Worm (Caenorhabditis elegans) whole organism, L2 larva: ENCODE data around the gene sid-1.

Experiments
- F13H6.1 ChIP-seq: sonication (generic microtip); optimal IDR thresholded peaks from 2 replicates; lab custom pipeline; 2016; ENCODE audit warnings: missing genetic modification characterization, missing compliant biosample characterization
- Y55F3AM.14 ChIP-seq: fragments of 200-800 bp; sonication (Bioruptor generic); optimal IDR thresholded peaks from 2 replicates; lab custom pipeline; 2018; ENCODE audit warnings: mild to moderate bottlenecking, missing genetic modification characterization, missing compliant biosample characterization
- ZK546.5 ChIP-seq: sonication (generic microtip); optimal IDR thresholded peaks from 2 replicates; lab custom pipeline; 2017; ENCODE audit warnings: missing biosample characterization, missing genetic modification characterization
- alr-1 ChIP-seq: fragments of 150-350 bp; optimal IDR thresholded peaks from 2 replicates; lab custom pipeline; 2014; ENCODE audit warnings: missing biosample characterization, missing genetic modification characterization
- aly-2 ChIP-seq: fragments of 150-350 bp; optimal IDR thresholded peaks from 2 replicates; lab custom pipeline; 2014; ENCODE audit warnings: missing biosample characterization, missing genetic modification characterization
- blmp-1 ChIP-seq: sonication (generic microtip); optimal IDR thresholded peaks from 2 replicates; lab custom pipeline; 2017; ENCODE audit warnings: missing genetic modification characterization, mild to moderate bottlenecking, missing compliant biosample characterization, antibody characterized with exemption, moderate library complexity; ENCODE audit not compliant: insufficient read depth
- ceh-16 ChIP-seq: fragments of 150-350 bp; optimal IDR thresholded peaks from 2 replicates; lab custom pipeline; 2014; ENCODE audit warnings: missing biosample characterization, missing genetic modification characterization
- crh-2 ChIP-seq: sonication (generic microtip); optimal IDR thresholded peaks from 2 replicates; lab custom pipeline; 2017; ENCODE audit warnings: missing biosample characterization, missing genetic modification characterization
- dmd-4 ChIP-seq: sonication (generic microtip); optimal IDR thresholded peaks from 2 replicates; lab custom pipeline; 2017; ENCODE audit warnings: missing biosample characterization, missing genetic modification characterization
- egl-27 ChIP-seq: sonication (generic microtip); optimal IDR thresholded peaks from 3 replicates; lab custom pipeline; 2017; ENCODE audit warnings: missing biosample characterization, missing genetic modification reagents, missing genetic modification characterization
- elt-3 ChIP-seq: sonication (generic microtip); optimal IDR thresholded peaks from 2 replicates; lab custom pipeline; 2017; ENCODE audit warnings: missing biosample characterization, missing genetic modification characterization
- lin-11 ChIP-seq: fragments of 150-350 bp; sonication (generic microtip); optimal IDR thresholded peaks from 2 replicates; lab custom pipeline; 2014; ENCODE audit warnings: missing biosample characterization, missing genetic modification characterization, inconsistent platforms, mixed read lengths
- lin-13 ChIP-seq: fragments of 150-350 bp; optimal IDR thresholded peaks from 2 replicates; lab custom pipeline; 2014; ENCODE audit warnings: missing biosample characterization, missing genetic modification reagents, missing genetic modification characterization
- lin-39 ChIP-seq: fragments of 150-350 bp; optimal IDR thresholded peaks from 2 replicates; lab custom pipeline; 2014; ENCODE audit warnings: missing biosample characterization, missing genetic modification reagents, missing genetic modification characterization
- lsy-2 ChIP-seq, 2 experiments: fragments of 150-350 bp in 1 of 2; sonication (generic microtip) in 1 of 2; optimal IDR thresholded peaks; 2 replicates each; lab custom pipeline; 2014 to 2017; ENCODE audit warnings: missing biosample characterization in 2 of 2, missing genetic modification characterization in 2 of 2
- mab-5 ChIP-seq: fragments of 150-350 bp; optimal IDR thresholded peaks from 2 replicates; lab custom pipeline; 2014; ENCODE audit warnings: missing biosample characterization, missing genetic modification characterization
- mbf-1 ChIP-seq: sonication (generic microtip); optimal IDR thresholded peaks from 2 replicates; lab custom pipeline; 2017; ENCODE audit warnings: missing biosample characterization, missing genetic modification characterization
- mdl-1 ChIP-seq, 2 experiments: fragments of 150-350 bp in 1 of 2; sonication (generic microtip) in 1 of 2; optimal IDR thresholded peaks; 2 replicates each; lab custom pipeline; 2017; ENCODE audit warnings: missing biosample characterization in 2 of 2, missing genetic modification characterization in 2 of 2
- nhr-10 ChIP-seq: sonication (generic microtip); optimal IDR thresholded peaks from 2 replicates; lab custom pipeline; 2017; ENCODE audit warnings: missing biosample characterization, missing genetic modification characterization
- nhr-11 ChIP-seq: fragments of 150-350 bp; optimal IDR thresholded peaks from 2 replicates; lab custom pipeline; 2014; ENCODE audit warnings: missing biosample characterization, missing genetic modification characterization
- nhr-129 ChIP-seq: fragments of 150-350 bp; optimal IDR thresholded peaks from 2 replicates; lab custom pipeline; 2014; ENCODE audit warnings: missing biosample characterization, missing genetic modification characterization
- nhr-21 ChIP-seq: fragments of 150-350 bp; optimal IDR thresholded peaks from 2 replicates; lab custom pipeline; 2014; ENCODE audit warnings: missing biosample characterization, missing genetic modification characterization
- nhr-25 ChIP-seq: fragments of 150-350 bp; sonication (generic microtip); optimal IDR thresholded peaks from 3 replicates; lab custom pipeline; 2014; ENCODE audit warnings: missing biosample characterization, missing genetic modification characterization
- nhr-77 ChIP-seq: fragments of 150-350 bp; optimal IDR thresholded peaks from 2 replicates; lab custom pipeline; 2014; ENCODE audit warnings: missing biosample characterization, missing genetic modification characterization
- peb-1 ChIP-seq: fragments of 150-350 bp; optimal IDR thresholded peaks from 2 replicates; lab custom pipeline; 2014; ENCODE audit warnings: missing biosample characterization, missing genetic modification characterization
- sem-4 ChIP-seq: fragments of 150-350 bp; optimal IDR thresholded peaks from 2 replicates; lab custom pipeline; 2014; ENCODE audit warnings: missing biosample characterization, missing genetic modification reagents, missing genetic modification characterization
- sma-9 ChIP-seq, 2 experiments: fragments of 150-350 bp in 1 of 2; sonication (generic microtip) in 1 of 2; optimal IDR thresholded peaks; 2 replicates each; lab custom pipeline; 2014 to 2016; ENCODE audit warnings: missing genetic modification characterization in 2 of 2, mild to moderate bottlenecking in 1 of 2, missing biosample characterization in 1 of 2, missing compliant biosample characterization in 1 of 2, missing genetic modification reagents in 1 of 2, moderate library complexity in 1 of 2
- unc-55 ChIP-seq: fragments of 150-350 bp; sonication (generic microtip); optimal IDR thresholded peaks from 3 replicates; lab custom pipeline; 2014; ENCODE audit warnings: missing biosample characterization, missing genetic modification reagents, missing genetic modification characterization
- unc-62 ChIP-seq: fragments of 150-350 bp; optimal IDR thresholded peaks from 2 replicates; lab custom pipeline; 2014; ENCODE audit warnings: missing biosample characterization, missing genetic modification reagents, missing genetic modification characterization
- zag-1 ChIP-seq: fragments of 150-350 bp; optimal IDR thresholded peaks from 2 replicates; lab custom pipeline; 2014; ENCODE audit warnings: missing biosample characterization, missing genetic modification characterization
- ztf-1 ChIP-seq: fragments of 200-800 bp; sonication (Bioruptor generic); conservative IDR thresholded peaks from 2 replicates; pipeline ENCODE4 v1.3.6; 2022; ENCODE audit warnings: missing genetic modification characterization, missing compliant biosample characterization
- ztf-11 ChIP-seq: sonication (generic microtip); optimal IDR thresholded peaks from 2 replicates; lab custom pipeline; 2017; ENCODE audit warnings: missing biosample characterization, missing genetic modification characterization
- ztf-4 ChIP-seq: fragments of 150-350 bp; optimal IDR thresholded peaks from 2 replicates; lab custom pipeline; 2014; ENCODE audit warnings: missing biosample characterization, missing genetic modification characterization

The sid-1 gene

DNA sequence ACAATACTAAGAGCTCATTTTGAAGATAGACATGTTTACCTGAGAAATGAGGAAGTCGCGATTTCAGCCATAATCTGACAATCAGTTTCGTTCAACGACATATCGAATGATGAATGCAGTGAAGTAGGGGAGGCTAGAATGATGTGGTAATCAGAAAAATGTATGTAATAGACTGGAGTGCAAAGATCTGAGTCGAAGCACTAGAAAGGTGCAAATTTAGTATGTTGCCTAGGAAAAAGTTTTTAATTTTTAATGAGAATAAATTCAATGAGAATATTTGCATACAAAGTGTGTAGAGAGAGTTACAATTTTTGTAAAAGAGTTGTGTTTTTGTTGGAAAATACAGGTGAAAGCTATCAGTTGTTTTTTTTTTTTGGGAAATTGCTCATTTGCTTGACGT, 14.8 kb upstream of the sid-1 start, which contains the start of gene srab-2:
TSS of gene srab-2 (minus strand) at position 101 of the 400 bp plus-strand sequence.
- TF ChIP-seq unc-55 (GFP tag; lab: Kevin White, UChicago) (no peak), nhr-11 (no peak), nhr-129 (tag; lab: Kevin White, UChicago) (no peak), nhr-77 (no peak), elt-3 (no peak), unc-62 (no peak), Y55F3AM.14 (GFP tag; lab: Kevin White, UChicago) (no peak), ztf-4 (tag; lab: Kevin White, UChicago) (no peak), peb-1 (tag; lab: Kevin White, UChicago) (no peak), mbf-1 (tag; lab: Kevin White, UChicago) (no peak), alr-1 (no peak), dmd-4 (no peak), ztf-1 (GFP tag; lab: Robert Waterston, UW) (no peak)

DNA sequence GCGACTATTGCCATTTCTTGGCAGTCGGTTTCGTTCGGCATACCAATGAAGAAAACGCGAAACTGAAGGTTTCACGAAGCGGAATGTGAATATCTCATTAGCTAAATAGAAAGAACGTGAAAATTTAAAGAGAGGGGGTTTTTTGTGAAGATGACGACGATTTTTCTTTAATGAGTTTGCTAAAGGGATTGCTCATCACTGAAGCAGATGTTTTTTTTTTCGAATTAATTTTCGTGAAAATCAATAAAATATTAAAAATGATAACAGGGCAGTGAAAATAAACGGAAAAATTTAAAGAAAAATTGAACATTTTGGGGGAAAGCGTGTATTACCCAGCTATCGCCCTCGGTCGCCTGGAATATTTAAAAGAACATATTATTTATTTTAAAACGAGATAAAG, 12.0 kb upstream of the sid-1 start, which contains the start of gene srab-3:
TSS of gene srab-3 (minus strand) at position 101 of the 400 bp plus-strand sequence.
- TF ChIP-seq alr-1: no peak
- no peak for TF ChIP-seq lsy-2 (tag; optimal IDR thresholded peaks at IDR 0.05; lab: Kevin White, UChicago)
- no peak for TF ChIP-seq unc-62
- no peak for TF ChIP-seq lin-11
- no peak for TF ChIP-seq ceh-16 (tag; lab: Kevin White, UChicago)
- TF ChIP-seq unc-55 (GFP tag; lab: Kevin White, UChicago): no peak
- no peak for TF ChIP-seq lin-13 (GFP tag; lab: Kevin White, UChicago)
- TF ChIP-seq nhr-11: no peak
- TF ChIP-seq aly-2: no peak
- no peak for TF ChIP-seq elt-3
- no peak for TF ChIP-seq egl-27 (tag; lab: Kevin White, UChicago)
- TF ChIP-seq peb-1 (tag; lab: Kevin White, UChicago): no peak
- no peak for TF ChIP-seq blmp-1 (tag; lab: Kevin White, UChicago)

ce11 chrV:5110684-5111083, 9.1 kb upstream of the sid-1 start, which contains the start of gene ugt-63:
Gene ugt-63 (minus strand): TSS chrV:5110772.
- TF ChIP-seq nhr-21 (tag; lab: Kevin White, UChicago) (peak; percentile 18), mab-5 (tag; lab: Kevin White, UChicago) (peak; percentile 30), ztf-11 (tag; lab: Kevin White, UChicago) (no peak), nhr-25 (peak; percentile 29), sma-9 (GFP tag; optimal IDR thresholded peaks at IDR 0.05; lab: Kevin White, UChicago) (peak; percentile 69), sma-9 (tag; optimal IDR thresholded peaks at IDR 0.05; lab: Kevin White, UChicago) (no peak)

DNA sequence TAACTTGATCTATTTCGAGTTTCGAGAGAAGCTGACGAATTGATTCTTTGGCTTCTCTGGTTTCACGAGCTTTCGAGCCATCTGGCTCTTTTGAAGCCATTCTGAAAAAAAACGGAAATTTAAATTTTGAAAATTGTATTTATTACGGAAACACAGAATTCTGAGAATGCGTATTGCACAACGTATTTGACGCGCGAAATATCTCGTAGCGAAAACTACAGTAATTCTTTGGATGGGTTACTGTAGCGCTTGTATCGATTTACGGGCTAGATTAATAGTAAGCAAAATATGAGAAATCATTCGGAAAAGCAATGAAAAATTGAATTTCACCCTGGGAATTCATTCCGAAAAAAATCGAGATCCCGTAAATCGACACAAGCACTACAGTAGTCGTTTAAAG, 6.1 kb upstream of the sid-1 start, which contains the start of gene C04F5.8:
TSS of gene C04F5.8 (minus strand) at position 101 of the 400 bp plus-strand sequence.
- TF ChIP-seq egl-27 (tag; lab: Kevin White, UChicago) (no peak), zag-1 (tag; lab: Kevin White, UChicago) (no peak), lin-13 (GFP tag; lab: Kevin White, UChicago) (no peak)

DNA sequence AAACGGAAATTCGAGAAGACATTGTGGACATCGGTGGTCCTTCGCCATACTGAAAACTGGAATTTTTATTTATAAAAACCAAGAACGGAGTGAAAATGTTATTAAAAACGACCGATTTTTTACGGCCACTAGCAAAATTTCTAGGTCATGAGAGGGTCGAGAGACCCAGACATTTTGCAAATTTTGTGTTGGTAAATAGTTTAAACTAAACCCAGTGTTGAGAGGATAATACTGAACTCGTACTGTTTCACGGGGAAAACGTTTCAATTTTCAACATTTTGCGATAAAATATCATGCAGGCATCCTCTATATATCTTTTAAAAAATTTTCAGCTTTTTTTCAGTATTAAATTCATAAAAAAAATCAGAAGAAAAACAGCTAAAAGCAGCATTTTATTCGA, 661 bp upstream of the sid-1 start, which contains the start of gene C04F5.9:
TSS of gene C04F5.9 (minus strand) at position 101 of the 400 bp plus-strand sequence.
- no peak for TF ChIP-seq aly-2
- no peak for TF ChIP-seq crh-2 (tag; lab: Kevin White, UChicago)
- TF ChIP-seq egl-27 (tag; lab: Kevin White, UChicago): no peak
- TF ChIP-seq F13H6.1: no peak
- TF ChIP-seq lsy-2 (tag; optimal IDR thresholded peaks at IDR 0.05; lab: Kevin White, UChicago): no peak
- no peak for TF ChIP-seq unc-55 (GFP tag; lab: Kevin White, UChicago)
- no peak for TF ChIP-seq Y55F3AM.14 (GFP tag; lab: Kevin White, UChicago)
- no peak for TF ChIP-seq dmd-4
- no peak for TF ChIP-seq sem-4 (tag; lab: Kevin White, UChicago)
- no peak for TF ChIP-seq nhr-10 (tag; lab: Kevin White, UChicago)
- TF ChIP-seq lin-39 (tag; lab: Kevin White, UChicago): no peak
- no peak for TF ChIP-seq ztf-11 (tag; lab: Kevin White, UChicago)
- no peak for TF ChIP-seq ZK546.5 (tag; lab: Kevin White, UChicago)
- no peak for TF ChIP-seq mab-5 (tag; lab: Kevin White, UChicago)
- TF ChIP-seq mdl-1 (tag; optimal IDR thresholded peaks at IDR 0.05; lab: Kevin White, UChicago): no peak
